Fruit fly (Drosophila melanogaster) whole organism, embryonic: ENCODE measurements around the gene 14-3-3epsilon.

Source experiments
- Ravus ChIP-seq: fragments of 200-800 bp; sonication (Bioruptor generic); IDR thresholded peaks from 2 replicates; pipeline ENCODE4 v1.3.6; 2022; ENCODE audit warnings: missing biosample characterization, missing genetic modification characterization
- br ChIP-seq: fragments of >200 bp; optimal IDR thresholded peaks from 2 replicates; lab custom pipeline; 2017
- fru ChIP-seq: fragments of >200 bp; optimal IDR thresholded peaks from 2 replicates; lab custom pipeline; 2017
- jing ChIP-seq: fragments of 200-800 bp; sonication (Bioruptor generic); optimal IDR thresholded peaks from 2 replicates; lab custom pipeline; 2018; ENCODE audit warnings: missing biosample characterization, mild to moderate bottlenecking, missing genetic modification characterization
- kah ChIP-seq: fragments of 200-800 bp; sonication (Bioruptor generic); optimal IDR thresholded peaks from 2 replicates; lab custom pipeline; 2018; ENCODE audit warnings: missing biosample characterization, mild to moderate bottlenecking, missing genetic modification characterization
- klu ChIP-seq: fragments of 200-800 bp; sonication (Bioruptor generic); IDR thresholded peaks from 2 replicates; pipeline ENCODE4 v1.3.6; 2022; ENCODE audit warnings: missing biosample characterization, missing genetic modification characterization
- lab ChIP-seq: fragments of 200-800 bp; sonication (Bioruptor generic); optimal IDR thresholded peaks from 3 replicates; lab custom pipeline; 2017; ENCODE audit warnings: missing biosample characterization, missing genetic modification characterization, mild to moderate bottlenecking, moderate library complexity, missing genetic modification reagents
- nerfin-1 ChIP-seq: fragments of 200-800 bp; sonication (Bioruptor generic); optimal IDR thresholded peaks from 3 replicates; lab custom pipeline; 2019; ENCODE audit warnings: missing biosample characterization, mild to moderate bottlenecking, missing genetic modification characterization, moderate library complexity
- scrt ChIP-seq: fragments of 200-800 bp; sonication (Bioruptor generic); optimal IDR thresholded peaks from 2 replicates; lab custom pipeline; 2018; ENCODE audit warnings: missing biosample characterization, mild to moderate bottlenecking, missing genetic modification characterization, moderate library complexity
- sna ChIP-seq: fragments of 200-800 bp; sonication (Bioruptor generic); IDR thresholded peaks from 2 replicates; pipeline ENCODE4 v1.3.6; 2022; ENCODE audit warnings: missing biosample characterization, missing genetic modification characterization; ENCODE audit not compliant: partially characterized antibody

DNA sequence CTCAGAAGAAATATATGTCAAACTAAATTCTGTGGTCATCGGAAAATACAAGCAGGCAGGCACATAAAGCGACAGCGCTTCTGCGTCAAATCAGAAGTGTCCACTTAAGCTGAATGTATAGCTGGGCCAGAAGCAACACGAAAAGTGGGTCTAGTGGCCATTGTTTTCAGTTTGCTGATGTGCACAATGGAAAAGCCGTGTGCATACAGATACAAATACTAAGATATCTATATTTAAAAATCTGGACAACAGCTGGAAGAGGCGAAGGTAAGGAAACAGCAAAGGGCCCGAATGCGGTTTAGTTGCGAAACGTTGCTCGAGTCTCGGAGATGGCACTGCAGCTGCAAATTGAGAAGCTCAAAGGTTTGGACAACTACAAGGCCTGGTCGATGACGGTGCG lies 8.5 kb downstream of the 14-3-3epsilon start, which contains the start of gene CG18598:
- TF ChIP-seq sna (no peak), kah (GFP tag; lab: Kevin White, UChicago) (no peak), lab (GFP tag; lab: Kevin White, UChicago) (no peak), nerfin-1 (tag; lab: Kevin White, UChicago) (no peak), Ravus (GFP tag; lab: Robert Waterston, UW) (no peak), fru (no peak), jing (GFP tag; lab: Kevin White, UChicago) (no peak), klu (no peak), br (no peak), scrt (no peak)
